Fruit fly (Drosophila melanogaster) whole organism, larva: ENCODE measurements around the gene Ziz.

Source experiments
- noc ChIP-seq: fragments of 200-800 bp; sonication (Bioruptor generic); optimal IDR thresholded peaks from 3 replicates; lab custom pipeline; 2019; ENCODE audit warnings: missing biosample characterization, mild to moderate bottlenecking, missing genetic modification characterization, moderate library complexity

Ziz gene

DNA sequence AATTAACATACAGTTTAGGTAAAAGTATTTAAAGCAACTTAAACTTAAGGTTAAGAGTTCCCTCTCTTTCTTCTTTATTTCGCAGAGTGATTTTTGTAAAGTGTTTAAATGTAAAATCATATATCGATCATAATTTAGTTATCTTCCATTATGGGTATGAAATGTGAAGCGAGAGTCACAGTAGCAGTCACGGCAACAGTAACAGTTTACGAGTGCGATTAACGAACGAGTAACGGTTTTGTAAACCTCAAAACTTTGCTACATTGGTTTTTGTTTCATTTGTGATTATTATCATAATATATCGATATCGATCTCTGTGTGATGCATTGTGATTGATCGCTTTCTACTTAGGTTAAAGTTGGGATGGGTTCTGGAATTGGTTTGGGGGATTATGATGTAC, 2.1 kb upstream of the Ziz start:
- no peak for TF ChIP-seq noc (tag; lab: Kevin White, UChicago)

DNA sequence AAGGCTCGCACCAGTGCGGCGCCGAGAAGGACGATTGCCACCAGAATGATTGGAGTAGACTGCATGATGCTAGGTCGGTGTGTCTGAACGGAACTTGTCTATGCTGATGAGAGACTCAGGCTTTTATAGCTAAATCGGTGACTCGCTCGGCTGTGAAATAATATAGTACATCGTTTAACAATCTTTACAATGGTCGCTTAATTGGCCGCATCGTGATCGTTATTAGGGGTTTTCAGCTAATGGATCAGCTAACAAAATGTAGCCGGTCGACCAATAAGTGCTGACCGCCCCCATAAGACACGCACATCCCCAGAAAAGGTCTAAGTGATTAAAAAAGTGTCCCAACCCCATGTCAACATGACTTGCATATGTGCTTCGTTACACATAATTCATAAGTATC, 1.2 kb upstream of the Ziz start, which contains the start of gene Obp28a:
Gene Obp28a, minus strand, starts transcription at position 101 of the 400 bp plus-strand sequence.
- no peak for TF ChIP-seq noc (tag; lab: Kevin White, UChicago)

DNA sequence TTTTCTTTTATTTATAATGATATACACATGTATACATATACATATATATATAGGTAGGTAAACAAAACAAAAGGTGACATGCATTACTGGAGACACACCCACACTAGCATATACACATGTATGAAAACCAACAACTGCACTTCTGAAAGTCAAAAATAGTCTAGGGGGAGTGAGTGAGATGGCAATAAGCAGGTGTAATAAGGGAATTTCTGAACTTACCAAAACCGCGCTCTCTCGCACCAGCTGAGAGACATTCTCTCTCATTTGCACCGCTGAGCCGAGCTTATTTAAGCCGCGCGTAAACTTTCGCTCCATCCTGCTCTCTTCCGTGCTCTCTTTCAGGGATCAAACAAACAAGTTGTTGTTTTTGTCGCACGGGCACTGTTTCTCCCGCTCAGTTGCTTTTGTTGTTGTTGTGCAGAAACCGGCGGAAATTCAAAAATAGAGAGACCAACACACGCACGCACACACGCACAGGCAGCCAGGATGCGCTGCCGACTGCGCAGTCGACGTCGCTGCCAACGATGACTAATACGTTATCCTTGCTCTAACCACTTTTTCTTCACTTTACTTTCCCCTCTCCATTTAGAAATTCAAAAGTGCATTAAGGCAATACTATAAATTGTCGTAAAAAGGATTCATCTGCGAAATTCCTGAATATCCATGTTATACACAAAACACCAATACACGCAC, 667 bp downstream of the Ziz start:
- no peak for TF ChIP-seq noc (tag; lab: Kevin White, UChicago)

DNA sequence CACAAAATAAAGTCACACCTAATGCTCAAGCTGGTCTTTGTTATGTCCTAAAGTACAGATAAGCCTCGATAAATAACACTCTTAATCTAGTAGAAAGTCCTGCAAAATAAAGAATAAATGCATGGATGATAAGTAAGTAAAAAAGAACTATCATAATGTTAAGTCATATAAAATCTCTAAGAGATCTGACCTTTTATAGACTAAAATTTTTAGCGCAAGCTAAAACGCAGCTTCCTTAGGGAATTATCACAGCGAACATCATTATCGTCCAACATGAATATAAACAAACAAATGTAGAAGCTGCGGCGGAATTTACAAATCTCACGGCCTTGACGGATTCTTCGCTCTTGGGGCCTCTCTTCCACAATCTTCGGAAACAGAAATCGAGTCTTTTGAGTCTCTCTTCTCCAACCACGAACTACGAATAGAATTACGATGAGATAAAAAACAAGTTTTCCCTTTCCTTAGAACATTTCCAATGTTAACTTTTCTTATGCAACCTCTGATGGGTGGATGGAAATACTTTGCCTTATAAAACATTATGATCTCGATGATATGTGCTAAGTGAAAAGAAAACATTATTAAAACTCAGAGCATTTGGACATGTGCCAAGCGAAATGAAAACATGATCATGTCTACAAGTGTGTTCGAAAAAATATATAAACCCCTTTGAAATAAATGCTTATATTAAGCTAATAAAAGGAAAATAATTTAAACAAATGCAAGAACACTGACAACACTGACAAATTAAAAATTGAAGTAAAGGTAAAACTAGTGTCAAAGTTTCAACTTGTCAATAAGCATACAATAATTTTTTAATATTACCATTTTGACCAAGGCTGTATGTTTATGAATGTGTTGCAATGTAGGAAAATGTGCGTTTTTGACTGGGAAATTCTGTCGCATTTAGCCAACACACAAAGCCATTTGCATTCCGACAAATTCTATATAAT, 1.5 kb downstream of the Ziz start:
- TF ChIP-seq noc (tag; lab: Kevin White, UChicago): peak; percentile 44

DNA sequence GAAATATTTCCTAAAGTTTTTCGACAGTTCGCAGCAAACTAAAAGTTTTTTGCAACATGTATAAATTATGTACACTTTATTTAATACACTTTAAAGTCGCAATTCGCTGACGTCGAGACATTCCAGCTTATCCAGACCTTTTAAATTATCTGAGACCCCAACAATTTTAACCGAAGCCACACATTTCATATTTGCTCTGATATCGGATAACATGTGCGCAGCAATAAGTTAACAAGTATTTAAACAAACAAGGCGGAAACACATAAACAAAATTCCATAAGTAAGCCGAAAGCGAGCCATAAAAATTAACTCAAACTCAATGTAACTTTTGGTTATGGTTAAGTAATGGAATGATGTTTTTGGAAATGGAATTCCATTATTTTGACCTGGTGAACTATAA, 2.7 kb downstream of the Ziz start:
- TF ChIP-seq noc (tag; lab: Kevin White, UChicago): no peak

DNA sequence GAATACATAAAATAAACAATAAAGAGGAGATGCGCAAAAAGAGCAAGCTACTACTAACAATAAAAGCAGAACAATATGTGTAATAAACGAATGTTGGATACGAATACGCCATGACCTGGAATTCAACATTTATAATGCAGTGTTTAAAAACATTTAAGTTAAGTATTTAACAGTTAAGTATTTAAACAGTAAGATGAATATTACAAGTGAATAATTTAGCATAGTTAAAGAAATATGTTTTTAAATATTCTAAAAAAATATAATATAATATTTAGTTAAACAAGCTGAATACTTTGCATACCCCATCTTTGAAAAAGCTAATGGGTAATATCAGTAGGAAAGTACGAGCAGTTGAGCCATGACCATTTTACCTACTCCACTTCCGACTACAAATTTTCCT, 3.6 kb downstream of the Ziz start:
- peak; percentile 7 for TF ChIP-seq noc (tag; lab: Kevin White, UChicago)

DNA sequence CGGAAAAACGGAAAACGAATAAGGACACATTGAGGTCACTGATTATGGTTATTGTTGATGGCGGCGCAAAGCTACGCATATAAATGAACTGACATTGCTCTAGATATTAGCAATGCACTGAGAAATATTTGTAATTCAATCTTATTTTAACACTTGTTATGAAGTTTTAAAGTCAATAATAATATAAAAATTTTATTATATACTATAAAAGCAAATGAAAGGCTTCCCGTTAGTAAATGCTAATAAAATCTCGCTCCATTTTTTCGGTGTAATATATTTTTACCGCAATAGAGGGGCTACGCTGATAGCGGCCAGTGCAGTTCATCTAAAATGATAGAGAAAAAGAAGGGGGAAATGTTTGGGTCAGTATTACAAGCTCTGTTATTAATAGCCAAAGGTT, 4.2 kb downstream of the Ziz start:
- TF ChIP-seq noc (tag; lab: Kevin White, UChicago): no peak

DNA sequence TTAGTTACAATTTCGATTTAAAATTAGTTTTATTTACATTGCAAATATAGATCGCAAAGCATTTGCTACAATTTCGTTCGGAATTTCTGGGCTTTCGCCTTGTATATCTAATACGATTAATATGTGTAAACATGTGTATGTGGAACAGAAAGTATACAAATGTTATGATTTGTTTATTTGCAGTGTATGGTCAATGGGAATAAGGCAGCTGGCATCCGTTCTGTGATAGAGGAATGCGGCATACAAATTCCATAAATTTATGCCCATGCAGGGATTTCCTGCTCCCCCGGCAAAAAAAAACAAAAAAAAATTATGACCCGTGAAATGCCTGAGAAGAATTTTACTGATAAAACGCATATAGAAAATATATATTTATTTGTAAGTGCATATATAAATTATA, 9.9 kb downstream of the Ziz start:
- no peak for TF ChIP-seq noc (tag; lab: Kevin White, UChicago)

DNA sequence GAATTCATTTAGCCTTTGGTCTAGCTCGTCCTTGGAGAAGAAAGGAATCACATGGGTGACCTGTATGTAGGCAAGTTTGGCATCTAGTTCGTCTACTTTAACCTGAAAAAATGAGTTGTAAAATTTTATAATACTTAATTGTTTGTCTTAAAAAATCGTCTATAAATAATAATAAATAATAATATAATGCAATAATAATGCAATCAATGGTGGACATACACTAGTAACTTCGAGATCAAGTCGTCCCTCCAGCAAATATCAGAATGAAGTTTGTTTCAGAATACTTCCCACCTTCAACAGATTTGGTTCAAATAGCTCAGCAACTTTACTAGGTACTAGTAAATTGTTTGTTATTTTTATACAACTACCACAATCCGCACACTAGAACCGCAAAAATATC, 21.7 kb downstream of the Ziz start, which contains the start of gene CG6441:
Gene CG6441, plus strand, starts transcription at position 301 of the 400 bp plus-strand sequence.
- TF ChIP-seq noc (tag; lab: Kevin White, UChicago): no peak

DNA sequence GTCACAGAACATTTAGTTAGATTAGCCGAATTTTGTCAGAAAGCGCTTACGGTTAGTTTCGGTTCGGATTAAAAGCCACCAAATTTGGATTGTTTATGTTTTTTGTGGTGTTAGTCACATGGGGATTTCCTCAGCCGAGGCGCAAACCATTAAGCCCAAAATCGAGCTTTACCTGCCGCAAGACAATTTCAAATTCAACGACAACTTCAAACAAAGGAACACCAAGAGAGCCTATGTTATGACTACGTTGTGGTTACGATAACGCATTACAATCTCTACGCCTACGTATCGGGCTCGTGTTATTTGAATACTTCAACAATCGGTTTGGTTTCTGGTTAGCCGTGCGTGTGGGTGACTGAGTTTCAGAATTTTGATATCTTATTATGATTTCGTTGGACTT, 22.9 kb downstream of the Ziz start:
- TF ChIP-seq noc (tag; lab: Kevin White, UChicago): no peak

DNA sequence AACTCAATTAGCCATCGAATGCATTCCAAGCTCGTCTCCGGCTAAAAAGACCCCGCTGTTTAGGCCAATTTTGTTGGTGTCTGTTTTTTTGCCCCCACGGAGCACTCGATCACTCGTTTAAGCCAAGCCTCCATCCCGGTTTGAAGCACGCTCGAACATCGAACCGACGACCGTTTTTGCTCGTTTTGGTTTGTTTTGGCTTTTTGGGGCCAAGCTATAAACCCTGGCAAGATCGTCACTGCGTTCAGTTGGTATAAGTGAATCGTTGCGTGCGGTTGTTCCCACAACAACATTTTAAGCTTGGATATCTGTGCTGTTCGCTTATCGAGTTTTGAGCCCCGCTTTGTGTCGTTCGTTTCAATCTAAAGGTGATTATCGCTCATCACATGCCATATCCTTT, 29.8 kb downstream of the Ziz start, which contains the start of gene CG6055:
Gene CG6055, plus strand, starts transcription at position 240 of the 400 bp plus-strand sequence.
- no peak for TF ChIP-seq noc (tag; lab: Kevin White, UChicago)

DNA sequence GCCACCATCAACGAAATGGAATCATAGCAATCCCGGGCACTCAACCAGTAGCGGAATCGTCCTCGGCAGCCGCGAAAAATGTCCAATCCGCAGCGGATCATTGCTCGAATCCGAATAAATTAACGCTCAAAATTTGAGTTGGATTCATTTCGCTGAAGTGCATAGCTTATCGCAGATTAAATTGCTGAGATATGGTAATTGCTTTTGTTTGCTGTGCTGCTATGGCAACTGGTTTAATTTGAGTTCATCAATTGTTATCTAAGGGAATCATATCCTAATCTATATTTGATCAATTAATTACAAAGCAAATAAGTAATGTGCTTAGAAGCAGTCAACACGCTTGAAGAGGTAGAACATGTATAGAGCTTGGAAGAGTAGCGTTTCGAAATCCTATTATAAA, 34.0 kb downstream of the Ziz start, which contains the start of gene Gr28b:
Gene Gr28b, minus strand, starts transcription at position 101 of the 400 bp plus-strand sequence.
- TF ChIP-seq noc (tag; lab: Kevin White, UChicago): no peak

DNA sequence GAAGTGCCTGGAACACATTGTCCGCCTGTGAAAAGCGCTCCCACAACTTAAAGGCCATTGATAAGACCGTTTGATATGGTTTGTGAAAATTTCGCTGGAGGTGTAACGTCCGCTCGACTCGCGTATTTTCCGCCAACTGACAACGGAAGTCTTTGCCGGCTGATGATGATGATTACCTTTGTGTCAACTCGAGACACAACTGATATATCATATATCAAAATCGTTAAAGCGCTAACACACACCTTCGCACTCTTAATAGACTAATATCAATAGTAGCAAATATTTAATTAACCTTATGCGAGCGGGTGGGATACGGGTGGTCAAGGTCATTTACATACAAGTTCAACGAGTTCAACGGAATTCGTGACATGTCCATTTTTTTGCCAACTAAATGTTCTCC, 42.0 kb downstream of the Ziz start, which contains the start of gene Gr28a:
Gene Gr28a, minus strand, starts transcription at position 101 of the 400 bp plus-strand sequence.
- no peak for TF ChIP-seq noc (tag; lab: Kevin White, UChicago)

DNA sequence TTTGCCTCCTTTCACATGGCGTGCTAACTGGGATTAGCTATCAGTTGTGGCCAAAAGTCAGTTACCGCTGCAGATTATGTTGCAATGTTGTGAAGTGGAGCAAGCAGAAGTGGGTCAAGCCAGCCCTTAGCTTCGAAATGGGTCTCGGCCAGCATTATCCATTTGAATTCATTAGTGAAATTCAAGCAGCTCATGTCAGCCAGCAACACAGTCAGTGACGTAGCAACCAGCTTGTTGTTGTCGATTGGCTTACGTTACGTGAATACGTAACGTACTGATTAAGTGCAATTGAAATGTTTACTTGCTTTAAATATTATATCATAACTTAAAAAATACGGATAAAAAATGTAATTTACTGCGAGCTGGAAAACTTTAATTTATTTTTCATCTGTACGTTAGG, 44.0 kb downstream of the Ziz start:
- no peak for TF ChIP-seq noc (tag; lab: Kevin White, UChicago)

DNA sequence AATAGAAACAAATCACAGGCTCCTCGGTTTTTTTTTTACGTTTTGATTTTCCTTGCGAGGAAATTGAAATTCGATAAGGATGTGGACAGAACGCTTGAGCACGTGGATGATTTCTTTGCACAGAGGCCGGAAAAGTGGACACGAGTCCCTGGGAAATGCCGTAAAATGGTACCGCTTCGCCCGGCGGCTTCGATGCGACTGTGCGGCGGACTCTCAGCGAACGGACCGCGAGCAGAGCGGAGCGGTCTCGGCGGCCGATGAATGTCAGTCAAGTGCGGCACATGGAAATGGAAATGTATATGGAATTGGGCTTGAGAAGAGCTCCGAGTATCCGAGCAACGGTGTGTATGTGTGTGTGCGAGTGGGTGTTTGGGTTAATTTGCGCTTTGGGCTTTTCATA, 45.1 kb downstream of the Ziz start, which contains the start of gene santa-maria:
Gene santa-maria, minus strand, starts transcription at position 279 of the 400 bp plus-strand sequence.
- no peak for TF ChIP-seq noc (tag; lab: Kevin White, UChicago)

DNA sequence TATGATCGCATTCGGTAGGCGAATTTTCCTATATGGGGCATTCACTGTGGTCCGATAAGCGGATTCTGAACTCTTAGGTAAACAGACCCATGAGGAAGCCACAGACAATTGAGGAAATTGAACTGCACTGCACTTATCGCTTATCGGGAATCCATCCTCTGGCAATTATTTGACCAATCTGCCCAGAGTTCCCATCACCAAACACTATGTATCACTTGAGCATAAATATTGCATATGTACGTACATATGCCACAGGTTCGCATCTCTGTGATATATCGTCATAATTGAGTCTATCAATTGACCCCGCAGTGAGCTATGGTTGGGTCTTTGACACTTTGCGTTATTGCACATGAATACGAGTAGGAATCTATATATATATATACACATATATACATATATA, 47.7 kb downstream of the Ziz start:
- TF ChIP-seq noc (tag; lab: Kevin White, UChicago): no peak
